Worm (Caenorhabditis elegans): Measurements from ENCODE around the gene lido-12.

- no peak for TF ChIP-seq him-1 (tag; optimal IDR thresholded peaks at IDR 0.05)
- no peak for TF ChIP-seq dao-5 (tag; optimal IDR thresholded peaks at IDR 0.05)
Observed at ce11 chrII:3048989-3049388, 43.4 kb downstream of the lido-12 start.
